Worm (Caenorhabditis elegans): ENCODE results near the gene F57B1.6.

F57B1.6 gene

DNA sequence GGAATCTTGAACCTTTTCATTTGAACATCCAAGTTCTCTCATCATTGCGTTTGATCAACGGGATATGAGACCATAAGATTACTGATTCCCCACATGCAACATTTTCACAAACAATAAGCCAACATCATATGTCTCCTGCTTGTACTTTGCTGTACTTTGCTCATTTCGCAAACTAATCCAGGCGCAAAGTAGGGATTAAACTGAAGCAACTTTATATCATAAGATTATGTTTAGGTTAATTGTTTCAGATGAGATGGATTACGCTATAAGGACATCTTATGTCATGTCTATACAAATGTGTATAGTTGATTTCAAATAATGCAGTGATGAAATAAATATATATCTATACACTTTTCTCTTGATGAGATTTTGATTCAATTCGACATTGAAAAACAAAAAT is 20.1 kb downstream of the F57B1.6 start:
- TF ChIP-seq pes-1 (GFP tag; IDR thresholded peaks at IDR 0.05) (no peak), B0310.2 (tag; optimal IDR thresholded peaks at IDR 0.05) (no peak), hmg-4 (GFP tag; optimal IDR thresholded peaks at IDR 0.05) (no peak), ceh-13 (GFP tag; optimal IDR thresholded peaks at IDR 0.05) (no peak), ama-1 (optimal IDR thresholded peaks at IDR 0.05) (no peak), tbx-11 (GFP tag; IDR thresholded peaks at IDR 0.05) (no peak), ets-7 (tag; optimal IDR thresholded peaks at IDR 0.05) (no peak), hnd-1 (tag; optimal IDR thresholded peaks at IDR 0.05) (no peak), flt-1 (GFP tag; IDR thresholded peaks at IDR 0.05) (no peak), F13C5.2 (tag; optimal IDR thresholded peaks at IDR 0.05) (no peak), hmbx-1 (tag; optimal IDR thresholded peaks at IDR 0.05) (no peak), scrt-1 (GFP tag; IDR thresholded peaks at IDR 0.05) (no peak), tra-4 (tag; optimal IDR thresholded peaks at IDR 0.05) (no peak), tbx-37 (GFP tag; conservative IDR thresholded peaks at IDR 0.05) (no peak), sea-1 (GFP tag; conservative IDR thresholded peaks at IDR 0.05) (no peak), ceh-36 (tag; optimal IDR thresholded peaks at IDR 0.05) (no peak), aly-1 (tag; optimal IDR thresholded peaks at IDR 0.05) (no peak)

DNA sequence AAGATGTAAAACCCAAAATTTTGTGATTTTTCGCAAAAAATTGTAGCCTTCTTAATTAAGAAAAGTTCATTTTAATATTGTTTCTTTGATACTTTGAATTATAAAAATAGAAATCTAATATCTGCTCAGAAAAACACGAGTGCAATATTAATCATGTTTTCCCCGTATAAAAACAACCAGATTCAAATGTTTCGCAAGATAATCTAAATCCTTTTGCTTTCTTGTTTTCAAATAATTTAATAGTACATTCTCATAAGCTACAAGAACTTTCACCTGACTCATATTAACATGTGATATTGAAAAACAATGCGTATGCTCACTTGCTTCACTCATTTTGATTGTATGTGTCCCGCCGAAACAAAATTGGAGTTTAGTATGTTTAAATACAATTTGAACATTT is 25.9 kb downstream of the F57B1.6 start:
- TF ChIP-seq F13C5.2 (tag; optimal IDR thresholded peaks at IDR 0.05) = no peak
- TF ChIP-seq hmg-4 (GFP tag; optimal IDR thresholded peaks at IDR 0.05) = no peak
- no peak for TF ChIP-seq tbx-11 (GFP tag; IDR thresholded peaks at IDR 0.05)
- no peak for TF ChIP-seq hnd-1 (tag; optimal IDR thresholded peaks at IDR 0.05)
- no peak for TF ChIP-seq ets-7 (tag; optimal IDR thresholded peaks at IDR 0.05)
- TF ChIP-seq hmbx-1 (tag; optimal IDR thresholded peaks at IDR 0.05) = no peak

DNA sequence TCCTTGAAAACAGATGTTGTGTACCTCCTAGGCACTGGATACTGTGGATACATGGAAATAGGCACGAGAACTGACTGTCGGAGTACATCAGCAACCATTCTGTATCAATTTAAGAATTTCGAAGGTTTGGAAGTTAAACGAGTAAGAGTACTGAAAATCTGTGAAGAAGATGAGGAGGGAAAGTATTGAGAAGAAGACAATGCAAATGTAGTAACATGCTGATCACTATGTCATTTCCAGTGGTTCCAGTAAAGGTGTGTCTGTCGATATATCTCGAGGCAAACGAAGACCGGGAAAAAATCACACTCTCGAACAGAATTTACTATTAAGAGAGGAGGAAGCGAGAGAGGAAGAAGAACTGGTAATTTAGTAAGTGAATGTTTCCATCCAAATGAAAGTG is 27.1 kb downstream of the F57B1.6 start, which contains the start of gene dmd-10:
dmd-10 (minus strand) TSS at position 101 of the 400 bp plus-strand sequence.
- TF ChIP-seq hmbx-1 (tag; optimal IDR thresholded peaks at IDR 0.05) (no peak), tbx-11 (GFP tag; IDR thresholded peaks at IDR 0.05) (no peak), ceh-13 (GFP tag; optimal IDR thresholded peaks at IDR 0.05) (no peak), F13C5.2 (tag; optimal IDR thresholded peaks at IDR 0.05) (no peak), ceh-36 (tag; optimal IDR thresholded peaks at IDR 0.05) (no peak), ama-1 (optimal IDR thresholded peaks at IDR 0.05) (no peak), pes-1 (GFP tag; IDR thresholded peaks at IDR 0.05) (no peak), tbx-37 (GFP tag; conservative IDR thresholded peaks at IDR 0.05) (no peak), aly-1 (tag; optimal IDR thresholded peaks at IDR 0.05) (no peak), tra-4 (tag; optimal IDR thresholded peaks at IDR 0.05) (no peak), B0310.2 (tag; optimal IDR thresholded peaks at IDR 0.05) (no peak), flt-1 (GFP tag; IDR thresholded peaks at IDR 0.05) (no peak), ets-7 (tag; optimal IDR thresholded peaks at IDR 0.05) (no peak), hnd-1 (tag; optimal IDR thresholded peaks at IDR 0.05) (no peak), hmg-4 (GFP tag; optimal IDR thresholded peaks at IDR 0.05) (no peak), sea-1 (GFP tag; conservative IDR thresholded peaks at IDR 0.05) (no peak)

DNA sequence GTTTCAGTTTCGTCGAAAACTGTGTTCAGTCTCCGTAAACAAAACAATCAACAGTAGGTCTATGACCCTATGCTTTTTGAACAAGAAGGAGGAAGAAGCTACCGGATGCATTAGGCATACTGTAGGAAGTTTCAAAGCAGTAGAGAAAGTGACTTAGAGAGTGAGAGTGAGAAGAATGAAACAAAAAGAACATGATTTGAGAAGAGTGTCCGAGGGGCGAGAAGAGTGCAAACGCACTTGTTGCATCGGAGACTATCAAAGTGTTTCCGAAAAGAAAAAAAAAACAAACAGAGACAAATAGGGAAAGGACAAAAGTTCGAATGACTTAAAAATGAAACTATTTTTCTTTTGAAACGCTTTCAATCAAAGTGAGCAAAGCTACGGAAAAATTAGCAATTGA is 33.8 kb downstream of the F57B1.6 start:
- no peak for TF ChIP-seq F13C5.2 (tag; optimal IDR thresholded peaks at IDR 0.05)
- TF ChIP-seq sea-1 (GFP tag; conservative IDR thresholded peaks at IDR 0.05) = no peak
- TF ChIP-seq ceh-13 (GFP tag; optimal IDR thresholded peaks at IDR 0.05) = no peak
- no peak for TF ChIP-seq B0310.2 (tag; optimal IDR thresholded peaks at IDR 0.05)
- no peak for TF ChIP-seq flt-1 (GFP tag; IDR thresholded peaks at IDR 0.05)
- no peak for TF ChIP-seq tra-4 (tag; optimal IDR thresholded peaks at IDR 0.05)
- TF ChIP-seq tbx-11 (GFP tag; IDR thresholded peaks at IDR 0.05) = no peak
- no peak for TF ChIP-seq scrt-1 (GFP tag; IDR thresholded peaks at IDR 0.05)
- TF ChIP-seq hmg-4 (GFP tag; optimal IDR thresholded peaks at IDR 0.05) = no peak
- TF ChIP-seq tbx-37 (GFP tag; conservative IDR thresholded peaks at IDR 0.05) = no peak
- no peak for TF ChIP-seq ama-1 (optimal IDR thresholded peaks at IDR 0.05)
- no peak for TF ChIP-seq aly-1 (tag; optimal IDR thresholded peaks at IDR 0.05)
- no peak for TF ChIP-seq ceh-36 (tag; optimal IDR thresholded peaks at IDR 0.05)
- no peak for TF ChIP-seq hnd-1 (tag; optimal IDR thresholded peaks at IDR 0.05)
- no peak for TF ChIP-seq hmbx-1 (tag; optimal IDR thresholded peaks at IDR 0.05)
- TF ChIP-seq ets-7 (tag; optimal IDR thresholded peaks at IDR 0.05) = no peak
- TF ChIP-seq pes-1 (GFP tag; IDR thresholded peaks at IDR 0.05) = no peak

DNA sequence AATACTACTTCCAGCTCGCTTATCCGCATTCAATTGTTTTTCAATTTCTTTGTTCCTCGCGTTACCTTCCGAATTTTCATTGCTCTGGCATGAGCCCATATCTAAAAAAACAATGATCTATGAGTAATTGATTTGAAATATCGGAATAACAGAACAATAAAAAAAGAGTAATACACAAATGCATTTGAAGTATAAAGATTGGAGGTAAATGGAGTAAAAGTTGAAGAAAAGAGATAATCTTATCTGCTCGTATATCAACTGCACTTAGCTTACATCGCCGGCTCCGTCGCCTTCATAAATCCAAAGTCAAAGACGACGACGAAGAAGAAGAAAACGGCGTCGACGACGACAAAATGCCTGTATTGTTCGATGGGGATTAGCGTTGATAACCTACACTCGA is 40.0 kb downstream of the F57B1.6 start, which contains the start of gene odr-3:
odr-3 (minus strand) TSS at position 101 of the 400 bp plus-strand sequence.
- TF ChIP-seq hmbx-1 (tag; optimal IDR thresholded peaks at IDR 0.05) = no peak
- no peak for TF ChIP-seq ama-1 (optimal IDR thresholded peaks at IDR 0.05)
- TF ChIP-seq tbx-37 (GFP tag; conservative IDR thresholded peaks at IDR 0.05) = no peak
- no peak for TF ChIP-seq aly-1 (tag; optimal IDR thresholded peaks at IDR 0.05)
- no peak for TF ChIP-seq ceh-36 (tag; optimal IDR thresholded peaks at IDR 0.05)
- no peak for TF ChIP-seq tra-4 (tag; optimal IDR thresholded peaks at IDR 0.05)
- TF ChIP-seq flt-1 (GFP tag; IDR thresholded peaks at IDR 0.05) = no peak
- TF ChIP-seq hnd-1 (tag; optimal IDR thresholded peaks at IDR 0.05) = no peak
- TF ChIP-seq ets-7 (tag; optimal IDR thresholded peaks at IDR 0.05) = no peak
- no peak for TF ChIP-seq tbx-11 (GFP tag; IDR thresholded peaks at IDR 0.05)
- TF ChIP-seq pes-1 (GFP tag; IDR thresholded peaks at IDR 0.05) = no peak

DNA sequence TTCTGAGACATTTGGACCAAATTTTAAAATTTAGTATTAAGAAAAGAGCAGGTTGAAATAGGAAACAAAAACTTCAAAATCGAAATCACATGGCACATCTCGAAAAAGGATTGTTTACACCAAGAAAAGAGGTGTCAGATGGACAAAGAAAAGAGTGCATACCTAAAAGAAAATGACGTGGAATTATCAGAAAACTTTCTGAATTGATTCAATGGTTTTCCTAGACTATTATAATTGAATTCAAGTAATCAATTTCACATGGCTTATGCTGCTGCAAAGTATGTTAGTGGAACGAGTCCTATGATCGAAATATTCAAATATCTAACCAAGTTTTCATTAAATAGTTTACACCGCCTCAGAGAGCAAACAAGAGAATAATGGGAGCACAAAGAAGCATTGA is 43.4 kb downstream of the F57B1.6 start:
- no peak for TF ChIP-seq ets-7 (tag; optimal IDR thresholded peaks at IDR 0.05)
- TF ChIP-seq ceh-36 (tag; optimal IDR thresholded peaks at IDR 0.05) = no peak
- TF ChIP-seq tbx-11 (GFP tag; IDR thresholded peaks at IDR 0.05) = no peak
- no peak for TF ChIP-seq scrt-1 (GFP tag; IDR thresholded peaks at IDR 0.05)
- TF ChIP-seq pes-1 (GFP tag; IDR thresholded peaks at IDR 0.05) = no peak
- no peak for TF ChIP-seq hmbx-1 (tag; optimal IDR thresholded peaks at IDR 0.05)
- TF ChIP-seq hmg-4 (GFP tag; optimal IDR thresholded peaks at IDR 0.05) = no peak
- TF ChIP-seq hnd-1 (tag; optimal IDR thresholded peaks at IDR 0.05) = no peak
- no peak for TF ChIP-seq F13C5.2 (tag; optimal IDR thresholded peaks at IDR 0.05)
- no peak for TF ChIP-seq flt-1 (GFP tag; IDR thresholded peaks at IDR 0.05)
- TF ChIP-seq tbx-37 (GFP tag; conservative IDR thresholded peaks at IDR 0.05) = no peak
- TF ChIP-seq ceh-13 (GFP tag; optimal IDR thresholded peaks at IDR 0.05) = no peak
- TF ChIP-seq ama-1 (optimal IDR thresholded peaks at IDR 0.05) = no peak
- no peak for TF ChIP-seq tra-4 (tag; optimal IDR thresholded peaks at IDR 0.05)
- no peak for TF ChIP-seq B0310.2 (tag; optimal IDR thresholded peaks at IDR 0.05)
- TF ChIP-seq sea-1 (GFP tag; conservative IDR thresholded peaks at IDR 0.05) = no peak
- TF ChIP-seq aly-1 (tag; optimal IDR thresholded peaks at IDR 0.05) = no peak

DNA sequence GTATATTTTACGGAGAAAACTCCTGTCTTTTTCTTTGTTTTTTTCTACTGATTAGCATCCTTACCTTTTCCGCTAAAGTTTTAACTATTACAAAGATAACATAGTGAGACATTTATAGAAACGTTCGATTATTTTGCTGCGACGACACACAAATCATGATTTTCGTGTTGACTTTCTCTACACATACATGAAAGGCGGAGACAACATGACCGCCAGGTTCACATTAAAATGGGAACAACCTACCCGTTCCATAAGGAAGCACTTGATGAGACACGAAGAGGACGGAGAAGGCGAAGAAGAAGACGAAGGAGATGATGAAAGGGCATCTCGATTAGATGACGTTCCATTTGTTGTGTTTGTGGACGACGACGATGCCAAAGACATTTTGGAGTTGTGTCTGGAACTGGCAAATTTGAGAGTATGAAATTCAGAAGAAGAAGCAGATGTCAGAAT is 49.5 kb downstream of the F57B1.6 start, which contains the start of gene C34D1.4:
C34D1.4 (minus strand) TSS at position 403 of the 453 bp plus-strand sequence.
- TF ChIP-seq sea-1 (GFP tag; conservative IDR thresholded peaks at IDR 0.05) (no peak), hmbx-1 (tag; optimal IDR thresholded peaks at IDR 0.05) (no peak), ceh-13 (GFP tag; optimal IDR thresholded peaks at IDR 0.05) (no peak), tra-4 (tag; optimal IDR thresholded peaks at IDR 0.05) (no peak), ama-1 (optimal IDR thresholded peaks at IDR 0.05) (no peak)

Measured in whole organism, early embryonic.